Fruit fly (Drosophila melanogaster) whole organism, embryonic: ENCODE results near the gene CG34149.

Experiments used
- Bgb ChIP-seq: fragments of 200-800 bp; sonication (Bioruptor generic); IDR thresholded peaks from 2 replicates; pipeline ENCODE4 v1.3.6; 2022; ENCODE audit warnings: missing biosample characterization, missing genetic modification characterization; ENCODE audit not compliant: partially characterized antibody
- Bteb2 ChIP-seq: fragments of 200-800 bp; sonication (Bioruptor generic); optimal IDR thresholded peaks from 2 replicates; lab custom pipeline; 2016; ENCODE audit warnings: missing biosample characterization, missing genetic modification characterization
- CG10543 ChIP-seq: fragments of 200-800 bp; sonication (Bioruptor generic); optimal IDR thresholded peaks from 3 replicates; lab custom pipeline; 2017; ENCODE audit warnings: missing biosample characterization, mild to moderate bottlenecking, missing genetic modification characterization, moderate library complexity
- CG12942 ChIP-seq: fragments of 200-800 bp; sonication (Bioruptor generic); optimal IDR thresholded peaks from 3 replicates; lab custom pipeline; 2016; ENCODE audit warnings: missing biosample characterization, missing genetic modification characterization
- CG14050 ChIP-seq: fragments of 200-800 bp; sonication (Bioruptor generic); IDR thresholded peaks from 3 replicates; pipeline ENCODE4 v1.3.6; 2022; ENCODE audit warnings: missing biosample characterization, missing genetic modification characterization
- CG14710 ChIP-seq: fragments of 200-800 bp; sonication (Bioruptor generic); optimal IDR thresholded peaks from 3 replicates; lab custom pipeline; 2019; ENCODE audit warnings: missing biosample characterization, mild to moderate bottlenecking, missing genetic modification characterization, moderate library complexity
- CG1602 ChIP-seq: fragments of 200-800 bp; sonication (Bioruptor generic); optimal IDR thresholded peaks from 3 replicates; lab custom pipeline; 2016; ENCODE audit warnings: missing biosample characterization, missing genetic modification characterization
- CG17361 ChIP-seq: fragments of 200-800 bp; sonication (Bioruptor generic); IDR thresholded peaks from 3 replicates; pipeline ENCODE4 v1.3.6; 2022; ENCODE audit warnings: missing biosample characterization, missing genetic modification characterization
- CG17385 ChIP-seq: fragments of 200-800 bp; sonication (Bioruptor generic); optimal IDR thresholded peaks from 3 replicates; lab custom pipeline; 2018; ENCODE audit warnings: missing biosample characterization, mild to moderate bottlenecking, missing genetic modification characterization
- CG17912 ChIP-seq: fragments of 200-800 bp; sonication (Bioruptor generic); optimal IDR thresholded peaks from 2 replicates; lab custom pipeline; 2018; ENCODE audit warnings: missing biosample characterization, mild to moderate bottlenecking, missing genetic modification characterization
- CG18011 ChIP-seq: fragments of 200-800 bp; sonication (Bioruptor generic); optimal IDR thresholded peaks from 2 replicates; lab custom pipeline; 2017; ENCODE audit warnings: missing biosample characterization, missing genetic modification characterization, mild to moderate bottlenecking, moderate library complexity, missing genotype
- CG2875 ChIP-seq: fragments of 200-800 bp; sonication (Bioruptor generic); optimal IDR thresholded peaks from 2 replicates; lab custom pipeline; 2017; ENCODE audit warnings: missing biosample characterization, mild to moderate bottlenecking, missing genetic modification characterization, missing genetic modification reagents
- CG33557 ChIP-seq: fragments of 200-800 bp; sonication (Bioruptor generic); optimal IDR thresholded peaks from 2 replicates; lab custom pipeline; 2019; ENCODE audit warnings: missing biosample characterization, mild to moderate bottlenecking, missing genetic modification characterization, moderate library complexity
- CG4328 ChIP-seq: fragments of 200-800 bp; sonication (Bioruptor generic); optimal IDR thresholded peaks from 3 replicates; lab custom pipeline; 2017; ENCODE audit warnings: missing biosample characterization, missing genetic modification reagents, missing genetic modification characterization
- CG4820 ChIP-seq: fragments of 200-800 bp; sonication (Bioruptor generic); optimal IDR thresholded peaks from 3 replicates; lab custom pipeline; 2016; ENCODE audit warnings: missing biosample characterization, missing genetic modification characterization
- CG6791 ChIP-seq: fragments of 200-800 bp; sonication (Bioruptor generic); IDR thresholded peaks from 3 replicates; pipeline ENCODE4 v1.3.6; 2022; ENCODE audit warnings: missing biosample characterization, missing genetic modification characterization; ENCODE audit not compliant: partially characterized antibody
- CG7839 ChIP-seq: fragments of 200-800 bp; sonication (Bioruptor generic); optimal IDR thresholded peaks from 3 replicates; lab custom pipeline; 2018; ENCODE audit warnings: missing biosample characterization, mild to moderate bottlenecking, missing genetic modification characterization, moderate library complexity
- CG8089 ChIP-seq: fragments of 200-800 bp; sonication (Bioruptor generic); optimal IDR thresholded peaks from 3 replicates; lab custom pipeline; 2016; ENCODE audit warnings: missing biosample characterization, missing genetic modification characterization
- CG8944 ChIP-seq: fragments of 200-800 bp; sonication (Bioruptor generic); optimal IDR thresholded peaks from 3 replicates; lab custom pipeline; 2016; ENCODE audit warnings: missing biosample characterization, missing genetic modification characterization
- CG9817 ChIP-seq: fragments of 200-800 bp; sonication (Bioruptor generic); optimal IDR thresholded peaks from 2 replicates; lab custom pipeline; 2018; ENCODE audit warnings: missing biosample characterization, mild to moderate bottlenecking, missing genetic modification characterization, moderate library complexity
- CTCF ChIP-seq: fragments of 200-800 bp; sonication (Bioruptor generic); optimal IDR thresholded peaks from 2 replicates; lab custom pipeline; 2017; ENCODE audit warnings: missing biosample characterization, mild to moderate bottlenecking, missing genetic modification characterization, moderate library complexity
- Chrac-16 ChIP-seq: fragments of 200-800 bp; sonication (Bioruptor generic); optimal IDR thresholded peaks from 3 replicates; lab custom pipeline; 2016; ENCODE audit warnings: missing biosample characterization, missing genetic modification characterization
- Gug ChIP-seq: fragments of 200-800 bp; sonication (Bioruptor generic); IDR thresholded peaks from 4 replicates; pipeline ENCODE4 v1.3.6; 2022; ENCODE audit warnings: missing biosample characterization, missing genetic modification characterization
- H15 ChIP-seq: fragments of 200-800 bp; sonication (Bioruptor generic); IDR thresholded peaks from 3 replicates; pipeline ENCODE4 v1.3.6; 2022; ENCODE audit warnings: missing biosample characterization, missing genetic modification characterization
- H2.0 ChIP-seq: fragments of 200-800 bp; sonication (Bioruptor generic); IDR thresholded peaks from 2 replicates; pipeline ENCODE4 v1.3.6; 2022; ENCODE audit warnings: missing biosample characterization, missing genetic modification characterization
- HLHmδ ChIP-seq: fragments of 200-800 bp; sonication (Bioruptor generic); optimal IDR thresholded peaks from 2 replicates; lab custom pipeline; 2018; ENCODE audit warnings: missing biosample characterization, mild to moderate bottlenecking, missing genetic modification characterization, moderate library complexity
- MESR4 ChIP-seq: fragments of 200-800 bp; sonication (Bioruptor generic); optimal IDR thresholded peaks from 2 replicates; lab custom pipeline; 2018; ENCODE audit warnings: missing biosample characterization, mild to moderate bottlenecking, missing genetic modification characterization, moderate library complexity
- Nf-YC ChIP-seq: fragments of 200-800 bp; optimal IDR thresholded peaks from 3 replicates; lab custom pipeline; 2019; ENCODE audit warnings: missing biosample characterization, mild to moderate bottlenecking, missing genetic modification characterization, moderate library complexity
- Rfx ChIP-seq: fragments of 200-800 bp; sonication (Bioruptor generic); IDR thresholded peaks from 2 replicates; pipeline ENCODE4 v1.3.6; 2022; ENCODE audit warnings: missing biosample characterization, missing genetic modification characterization
- al ChIP-seq: fragments of 200-800 bp; sonication (Bioruptor generic); IDR thresholded peaks from 2 replicates; pipeline ENCODE4 v1.3.6; 2022; ENCODE audit warnings: missing biosample characterization, missing genetic modification characterization
- ato ChIP-seq: fragments of 200-800 bp; sonication (Bioruptor generic); IDR thresholded peaks from 2 replicates; pipeline ENCODE4 v1.3.6; 2022; ENCODE audit warnings: missing biosample characterization, missing genetic modification characterization; ENCODE audit not compliant: partially characterized antibody
- crol ChIP-seq: fragments of 200-800 bp; sonication (Bioruptor generic); IDR thresholded peaks from 2 replicates; pipeline ENCODE4 v1.3.6; 2022; ENCODE audit warnings: missing biosample characterization, missing genetic modification characterization
- crp ChIP-seq, 2 experiments: fragments of 200-800 bp; sonication (Bioruptor generic); optimal IDR thresholded peaks; 2 replicates in 1 of 2; 3 replicates in 1 of 2; lab custom pipeline; 2017; ENCODE audit warnings: missing biosample characterization in 2 of 2, missing genetic modification characterization in 2 of 2, mild to moderate bottlenecking in 1 of 2, moderate library complexity in 1 of 2
- fd3F ChIP-seq: fragments of 200-800 bp; sonication (Bioruptor generic); optimal IDR thresholded peaks from 2 replicates; lab custom pipeline; 2018; ENCODE audit warnings: missing biosample characterization, mild to moderate bottlenecking, missing genetic modification characterization, moderate library complexity
- gcm2 ChIP-seq: fragments of 200-800 bp; sonication (Bioruptor generic); optimal IDR thresholded peaks from 2 replicates; lab custom pipeline; 2016; ENCODE audit warnings: missing biosample characterization, missing genetic modification characterization
- gro ChIP-seq: fragments of 200-800 bp; sonication (Bioruptor generic); optimal IDR thresholded peaks from 2 replicates; lab custom pipeline; 2016; ENCODE audit warnings: missing biosample characterization, missing genetic modification characterization
- hb ChIP-seq: fragments of 200-800 bp; sonication (Bioruptor generic); IDR thresholded peaks from 3 replicates; pipeline ENCODE4 v1.3.6; 2022; ENCODE audit warnings: missing biosample characterization, missing genetic modification characterization; ENCODE audit not compliant: partially characterized antibody
- mam ChIP-seq: fragments of 200-800 bp; sonication (Bioruptor generic); optimal IDR thresholded peaks from 3 replicates; lab custom pipeline; 2016; ENCODE audit warnings: missing biosample characterization, missing genetic modification characterization
- pita ChIP-seq: fragments of 200-800 bp; sonication (Bioruptor generic); optimal IDR thresholded peaks from 2 replicates; lab custom pipeline; 2017; ENCODE audit warnings: missing biosample characterization, mild to moderate bottlenecking, missing genetic modification characterization
- prd ChIP-seq, 3 experiments: fragments of >200 bp in 2 of 3; fragments of 200-800 bp in 1 of 3; sonication (Bioruptor generic) in 1 of 3; optimal IDR thresholded peaks in 2 of 3; IDR thresholded peaks in 1 of 3; 2 replicates in 2 of 3; 3 replicates in 1 of 3; pipeline versions ENCODE4 v1.3.6 to Lab custom; 2017 to 2022; ENCODE audit warnings: missing biosample characterization in 1 of 3, missing genetic modification characterization in 1 of 3
- sisA ChIP-seq: fragments of 200-800 bp; sonication (Bioruptor generic); IDR thresholded peaks from 2 replicates; pipeline ENCODE4 v1.3.6; 2022; ENCODE audit warnings: missing biosample characterization, missing genetic modification characterization
- sqz ChIP-seq: fragments of 200-800 bp; sonication (Bioruptor generic); optimal IDR thresholded peaks from 3 replicates; lab custom pipeline; 2018; ENCODE audit warnings: missing biosample characterization, mild to moderate bottlenecking, missing genetic modification characterization
- toy ChIP-seq: fragments of 200-800 bp; sonication (Bioruptor generic); IDR thresholded peaks from 2 replicates; pipeline ENCODE4 v1.3.6; 2022; ENCODE audit warnings: missing biosample characterization, missing genetic modification characterization
- trem ChIP-seq: fragments of 200-800 bp; optimal IDR thresholded peaks from 3 replicates; lab custom pipeline; 2019; ENCODE audit warnings: missing biosample characterization, mild to moderate bottlenecking, missing genetic modification characterization, moderate library complexity
- unc-4 ChIP-seq: fragments of 200-800 bp; sonication (Bioruptor generic); IDR thresholded peaks from 2 replicates; pipeline ENCODE4 v1.3.6; 2022; ENCODE audit warnings: missing biosample characterization, missing genetic modification characterization; ENCODE audit not compliant: partially characterized antibody
- wor ChIP-seq: fragments of 200-800 bp; sonication (Bioruptor generic); IDR thresholded peaks from 2 replicates; pipeline ENCODE4 v1.3.6; 2022; ENCODE audit warnings: missing biosample characterization, missing genetic modification characterization

CG34149 gene

dm6 chr3R:22356464-22357410, 23.2 kb upstream of the CG34149 start, which contains the start of gene Sar1 (continued):
- TF ChIP-seq pita (GFP tag; lab: Kevin White, UChicago), result peak; percentile 97
- TF ChIP-seq Rfx (GFP tag; lab: Robert Waterston, UW), result peak; percentile 61
- peak; percentile 8 for TF ChIP-seq CG12942 (GFP tag; lab: Kevin White, UChicago)
- TF ChIP-seq fd3F, result no peak
- peak; percentile 48 for TF ChIP-seq CG10543 (GFP tag; lab: Kevin White, UChicago)
- TF ChIP-seq wor (GFP tag; lab: Robert Waterston, UW), result no peak
- 0 out of 2 replicates have a peak, but pooled peaks have one; percentile 9 for TF ChIP-seq crol (GFP tag; lab: Robert Waterston, UW)
- 0 out of 2 replicates have a peak, but pooled peaks have one; percentile 9 for TF ChIP-seq H2.0 (GFP tag; lab: Robert Waterston, UW)
- TF ChIP-seq CG17385 (GFP tag; lab: Kevin White, UChicago), result no peak
- peak; percentile 95 for TF ChIP-seq CG6791 (GFP tag; lab: Robert Waterston, UW)
- peak; percentile 46 for TF ChIP-seq mam
- peak; percentile 55 for TF ChIP-seq CG17912 (GFP tag; lab: Kevin White, UChicago)
- peak; percentile 91 for TF ChIP-seq sqz (GFP tag; lab: Kevin White, UChicago)
- TF ChIP-seq CG4820 (GFP tag; lab: Kevin White, UChicago), result no peak
- peak; percentile 86 for TF ChIP-seq MESR4 (GFP tag; lab: Kevin White, UChicago)
- no peak for TF ChIP-seq CG14050 (GFP tag; lab: Robert Waterston, UW)
- peak; percentile 43 for TF ChIP-seq CG8944 (GFP tag; lab: Kevin White, UChicago)
- no peak for TF ChIP-seq H15 (GFP tag; lab: Robert Waterston, UW)
- peak; percentile 97 for TF ChIP-seq Bgb (GFP tag; lab: Robert Waterston, UW)
- peak; percentile 97 for TF ChIP-seq unc-4 (GFP tag; lab: Robert Waterston, UW)
- TF ChIP-seq Gug (GFP tag; lab: Robert Waterston, UW), result peak; percentile 42; the same call in 2 of the 4 replicates
- TF ChIP-seq CG1602, result peak; percentile 12
- no peak for TF ChIP-seq prd (optimal IDR thresholded peaks at IDR 0.05; lab: Kevin White, UChicago)
- TF ChIP-seq prd (GFP tag; IDR thresholded peaks at IDR 0.05; lab: Robert Waterston, UW), result no peak; the same call in 2 of the 3 replicates
- TF ChIP-seq CG4328, result no peak
- TF ChIP-seq gcm2 (GFP tag; lab: Kevin White, UChicago), result no peak
- no peak for TF ChIP-seq Nf-YC
- TF ChIP-seq Chrac-16 (GFP tag; lab: Kevin White, UChicago), result no peak
- no peak for TF ChIP-seq HLHmδ
- TF ChIP-seq CG2875 (GFP tag; lab: Kevin White, UChicago), result no peak
- TF ChIP-seq CG9817 (tag; lab: Kevin White, UChicago), result peak; percentile 28
- TF ChIP-seq Bteb2 (GFP tag; lab: Kevin White, UChicago), result peak; percentile 23
- TF ChIP-seq sisA (GFP tag; lab: Robert Waterston, UW), result peak; percentile 53
- peak; percentile 19; the same call in 1 of the 3 replicates for TF ChIP-seq CG17361 (GFP tag; lab: Robert Waterston, UW)
- TF ChIP-seq toy (GFP tag; lab: Robert Waterston, UW), result no peak
- TF ChIP-seq al (GFP tag; lab: Robert Waterston, UW), result 0 out of 2 replicates have a peak, but pooled peaks have one; percentile 22
- peak; percentile 85 for TF ChIP-seq hb
- TF ChIP-seq CG8089, result no peak
- no peak for TF ChIP-seq CG33557 (GFP tag; lab: Kevin White, UChicago)
- TF ChIP-seq gro (GFP tag; lab: Kevin White, UChicago), result peak; percentile 81
- TF ChIP-seq CG14710, result peak; percentile 84
- TF ChIP-seq CG7839, result peak; percentile 24
- peak; percentile 60 for TF ChIP-seq CTCF
- peak; percentile 89 for TF ChIP-seq trem (tag; lab: Kevin White, UChicago)
- TF ChIP-seq crp (GFP tag; optimal IDR thresholded peaks at IDR 0.05; lab: Kevin White, UChicago), result peak in 1 of 2 experiments; percentile 26
- peak; percentile 88 for TF ChIP-seq ato (GFP tag; lab: Robert Waterston, UW)
- TF ChIP-seq CG18011 (GFP tag; lab: Kevin White, UChicago), result no peak
- TF ChIP-seq, all 482 proteins: peak for 210
